Worm (Caenorhabditis elegans) whole organism, mixed stage, embryonic: Measurements from ENCODE around the gene K08E7.8.

Experiments used
- blmp-1 ChIP-seq: fragments of 150-350 bp; optimal IDR thresholded peaks from 2 replicates; lab custom pipeline; 2014; ENCODE audit warnings: missing biosample characterization, missing genetic modification characterization
- drap-1 ChIP-seq: fragments of 200-800 bp; sonication (Bioruptor generic); optimal IDR thresholded peaks from 3 replicates; lab custom pipeline; 2018; ENCODE audit warnings: mild to moderate bottlenecking, missing genetic modification characterization, missing compliant biosample characterization
- flh-1 ChIP-seq: fragments of 200-800 bp; sonication (Bioruptor generic); optimal IDR thresholded peaks from 2 replicates; lab custom pipeline; 2018; ENCODE audit warnings: mild to moderate bottlenecking, missing genetic modification characterization, moderate library complexity, missing compliant biosample characterization
- nhr-12 ChIP-seq: fragments of 150-350 bp; optimal IDR thresholded peaks from 2 replicates; lab custom pipeline; 2014; ENCODE audit warnings: missing biosample characterization, missing genetic modification characterization
- nhr-237 ChIP-seq: fragments of 150-350 bp; optimal IDR thresholded peaks from 2 replicates; lab custom pipeline; 2014; ENCODE audit warnings: missing biosample characterization, missing genetic modification characterization
- nhr-28 ChIP-seq: fragments of 150-350 bp; optimal IDR thresholded peaks from 2 replicates; lab custom pipeline; 2014; ENCODE audit warnings: missing biosample characterization, missing genetic modification characterization
- unc-120 ChIP-seq: sonication (generic microtip); optimal IDR thresholded peaks from 2 replicates; lab custom pipeline; 2017; ENCODE audit warnings: missing genetic modification characterization, missing compliant biosample characterization; ENCODE audit not compliant: poor library complexity, severe bottlenecking
- unc-62 ChIP-seq: fragments of 150-350 bp; optimal IDR thresholded peaks from 2 replicates; lab custom pipeline; 2014; ENCODE audit warnings: missing biosample characterization, missing genetic modification reagents, missing genetic modification characterization
- ztf-11 ChIP-seq: fragments of 150-350 bp; optimal IDR thresholded peaks from 2 replicates; lab custom pipeline; 2014; ENCODE audit warnings: missing biosample characterization, missing genetic modification characterization

DNA sequence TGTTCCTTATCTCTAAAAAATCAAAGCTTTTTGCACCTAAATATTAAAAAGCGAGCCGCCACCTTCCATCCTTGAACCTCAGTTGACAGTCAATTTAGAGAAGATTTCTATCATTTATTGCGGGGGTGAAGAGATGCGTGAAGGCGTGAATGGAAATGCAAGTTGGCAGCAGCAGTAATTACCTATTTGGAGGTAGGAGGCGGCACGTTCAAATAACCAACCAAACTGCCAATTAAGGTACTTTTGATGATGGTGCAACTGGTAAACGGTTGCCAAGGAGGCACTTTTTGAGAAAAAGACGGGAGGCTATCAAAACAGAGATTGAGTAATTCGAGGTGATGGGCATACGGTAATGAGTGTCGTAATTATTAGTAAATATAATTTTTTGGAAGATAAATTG is 49.5 kb downstream of the K08E7.8 start:
- TF ChIP-seq ztf-11 (tag; lab: Kevin White, UChicago) (no peak), unc-62 (GFP tag; lab: Kevin White, UChicago) (no peak), nhr-12 (tag; lab: Kevin White, UChicago) (no peak), drap-1 (GFP tag; lab: Kevin White, UChicago) (no peak), nhr-28 (tag; lab: Kevin White, UChicago) (no peak), nhr-237 (no peak), flh-1 (GFP tag; lab: Kevin White, UChicago) (no peak), unc-120 (tag; lab: Kevin White, UChicago) (no peak), blmp-1 (tag; lab: Kevin White, UChicago) (no peak)
